Worm (Caenorhabditis elegans) whole organism, L3 larva: ENCODE results near the gene klf-3.

Source experiments
- R02D3.7 ChIP-seq: fragments of 150-350 bp; optimal IDR thresholded peaks from 2 replicates; lab custom pipeline; 2014; ENCODE audit warnings: missing biosample characterization, missing genetic modification characterization
- ZK546.5 ChIP-seq: sonication (generic microtip); optimal IDR thresholded peaks from 2 replicates; lab custom pipeline; 2017; ENCODE audit warnings: missing biosample characterization, missing genetic modification characterization
- aly-2 ChIP-seq: fragments of 150-350 bp; optimal IDR thresholded peaks from 2 replicates; lab custom pipeline; 2014; ENCODE audit warnings: missing biosample characterization, missing genetic modification characterization
- ama-1 ChIP-seq: fragments of 150-350 bp; optimal IDR thresholded peaks from 2 replicates; lab custom pipeline; 2018
- ceh-16 ChIP-seq: sonication (generic microtip); optimal IDR thresholded peaks from 2 replicates; lab custom pipeline; 2017; ENCODE audit warnings: missing biosample characterization, missing genetic modification characterization
- ceh-28 ChIP-seq: fragments of 150-350 bp; optimal IDR thresholded peaks from 2 replicates; lab custom pipeline; 2014; ENCODE audit warnings: missing biosample characterization, missing genetic modification reagents, missing genetic modification characterization
- ceh-82 ChIP-seq: fragments of 150-350 bp; optimal IDR thresholded peaks from 2 replicates; lab custom pipeline; 2014; ENCODE audit warnings: missing biosample characterization, missing genetic modification characterization
- ceh-9 ChIP-seq: sonication (generic microtip); optimal IDR thresholded peaks from 2 replicates; lab custom pipeline; 2018; ENCODE audit warnings: missing biosample characterization, missing genetic modification characterization
- daf-12 ChIP-seq: fragments of 150-350 bp; optimal IDR thresholded peaks from 2 replicates; lab custom pipeline; 2014; ENCODE audit warnings: missing biosample characterization, missing genetic modification reagents, missing genetic modification characterization
- egl-27 ChIP-seq: sonication (generic microtip); optimal IDR thresholded peaks from 4 replicates; lab custom pipeline; 2017; ENCODE audit warnings: missing biosample characterization, missing genetic modification reagents, missing genetic modification characterization
- egl-5 ChIP-seq: fragments of 150-350 bp; optimal IDR thresholded peaks from 2 replicates; lab custom pipeline; 2017; ENCODE audit warnings: missing biosample characterization, missing genetic modification reagents, missing genetic modification characterization, inconsistent platforms
- elt-1 ChIP-seq: fragments of 150-350 bp; optimal IDR thresholded peaks from 2 replicates; lab custom pipeline; 2014; ENCODE audit warnings: missing biosample characterization, missing genetic modification characterization
- elt-2 ChIP-seq: sonication (generic microtip); optimal IDR thresholded peaks from 2 replicates; lab custom pipeline; 2016; ENCODE audit warnings: missing genetic modification reagents, mild to moderate bottlenecking, missing genetic modification characterization, missing compliant biosample characterization
- elt-3 ChIP-seq, 3 experiments: fragments of 150-350 bp in 1 of 3; sonication (generic microtip) in 2 of 3; optimal IDR thresholded peaks; 2 replicates in 2 of 3; 4 replicates in 1 of 3; lab custom pipeline; 2014 to 2017; ENCODE audit warnings: missing biosample characterization in 3 of 3, missing genetic modification characterization in 3 of 3
- eor-1 ChIP-seq, 2 experiments: fragments of 150-350 bp; optimal IDR thresholded peaks; 2 replicates each; lab custom pipeline; 2014 to 2018; ENCODE audit warnings: missing biosample characterization in 2 of 2, missing genetic modification characterization in 2 of 2
- fkh-10 ChIP-seq: sonication (generic microtip); optimal IDR thresholded peaks from 2 replicates; lab custom pipeline; 2017; ENCODE audit warnings: missing biosample characterization, missing genetic modification reagents, missing genetic modification characterization
- fkh-2 ChIP-seq: fragments of 150-350 bp; optimal IDR thresholded peaks from 2 replicates; lab custom pipeline; 2014; ENCODE audit warnings: missing biosample characterization, missing genetic modification reagents, missing genetic modification characterization
- hmg-11 ChIP-seq: sonication (generic microtip); optimal IDR thresholded peaks from 2 replicates; lab custom pipeline; 2016; ENCODE audit warnings: missing genetic modification characterization, missing compliant biosample characterization
- jun-1 ChIP-seq: fragments of 150-350 bp; optimal IDR thresholded peaks from 2 replicates; lab custom pipeline; 2014; ENCODE audit warnings: missing biosample characterization, missing genetic modification reagents, missing genetic modification characterization
- lin-39 ChIP-seq: fragments of 150-350 bp; optimal IDR thresholded peaks from 2 replicates; lab custom pipeline; 2018; ENCODE audit warnings: missing biosample characterization, missing genetic modification reagents, missing genetic modification characterization
- lsy-12 ChIP-seq: sonication (generic microtip); optimal IDR thresholded peaks from 2 replicates; lab custom pipeline; 2016; ENCODE audit warnings: mild to moderate bottlenecking, missing genetic modification characterization, missing compliant biosample characterization
- mdl-1 ChIP-seq: fragments of 150-350 bp; optimal IDR thresholded peaks from 2 replicates; lab custom pipeline; 2014; ENCODE audit warnings: missing biosample characterization, missing genetic modification characterization
- nhr-11 ChIP-seq: fragments of 150-350 bp; optimal IDR thresholded peaks from 2 replicates; lab custom pipeline; 2014; ENCODE audit warnings: missing biosample characterization, missing genetic modification characterization
- nhr-12 ChIP-seq: fragments of 150-350 bp; optimal IDR thresholded peaks from 2 replicates; lab custom pipeline; 2014; ENCODE audit warnings: missing biosample characterization, missing genetic modification characterization
- nhr-23 ChIP-seq: fragments of 150-350 bp; optimal IDR thresholded peaks from 2 replicates; lab custom pipeline; 2014; ENCODE audit warnings: missing biosample characterization, missing genetic modification reagents, missing genetic modification characterization
- nhr-25 ChIP-seq: sonication (generic microtip); optimal IDR thresholded peaks from 2 replicates; lab custom pipeline; 2017; ENCODE audit warnings: missing biosample characterization, missing genetic modification characterization
- nhr-28 ChIP-seq: fragments of 150-350 bp; optimal IDR thresholded peaks from 2 replicates; lab custom pipeline; 2014; ENCODE audit warnings: missing biosample characterization, missing genetic modification characterization
- nhr-43 ChIP-seq: sonication (generic microtip); optimal IDR thresholded peaks from 2 replicates; lab custom pipeline; 2016; ENCODE audit warnings: mild to moderate bottlenecking, missing genetic modification characterization, missing compliant biosample characterization; ENCODE audit not compliant: poor library complexity, severe bottlenecking
- nhr-67 ChIP-seq: fragments of 150-350 bp; optimal IDR thresholded peaks from 2 replicates; lab custom pipeline; 2014; ENCODE audit warnings: missing biosample characterization, missing genetic modification characterization
- nhr-76 ChIP-seq: fragments of 150-350 bp; sonication (generic microtip); optimal IDR thresholded peaks from 5 replicates; lab custom pipeline; 2014; ENCODE audit warnings: missing biosample characterization, missing genetic modification characterization
- pha-4 ChIP-seq: fragments of 150-350 bp; optimal IDR thresholded peaks from 2 replicates; lab custom pipeline; 2014; ENCODE audit warnings: missing biosample characterization, missing genetic modification reagents, missing genetic modification characterization
- pqm-1 ChIP-seq: fragments of 150-350 bp; optimal IDR thresholded peaks from 2 replicates; lab custom pipeline; 2017; ENCODE audit warnings: missing biosample characterization, missing genetic modification characterization, inconsistent platforms
- sea-2 ChIP-seq: fragments of 150-350 bp; sonication (generic microtip); optimal IDR thresholded peaks from 4 replicates; lab custom pipeline; 2014; ENCODE audit warnings: missing biosample characterization, missing genetic modification reagents, missing genetic modification characterization
- skn-1 ChIP-seq: fragments of 150-350 bp; optimal IDR thresholded peaks from 2 replicates; lab custom pipeline; 2014; ENCODE audit warnings: missing biosample characterization, missing genetic modification characterization
- snpc-4 ChIP-seq: fragments of 150-350 bp; optimal IDR thresholded peaks from 2 replicates; lab custom pipeline; 2014; ENCODE audit warnings: missing biosample characterization, missing genetic modification characterization
- tbx-2 ChIP-seq: sonication (generic microtip); optimal IDR thresholded peaks from 2 replicates; lab custom pipeline; 2016; ENCODE audit warnings: mild to moderate bottlenecking, missing genetic modification characterization, missing compliant biosample characterization
- unc-39 ChIP-seq: sonication (generic microtip); optimal IDR thresholded peaks from 4 replicates; lab custom pipeline; 2017; ENCODE audit warnings: missing biosample characterization, missing genetic modification characterization
- unc-62 ChIP-seq: fragments of 150-350 bp; sonication (generic microtip); optimal IDR thresholded peaks from 4 replicates; lab custom pipeline; 2014; ENCODE audit warnings: missing biosample characterization, missing genetic modification reagents, missing genetic modification characterization
- zag-1 ChIP-seq: fragments of 150-350 bp; optimal IDR thresholded peaks from 2 replicates; lab custom pipeline; 2014; ENCODE audit warnings: missing biosample characterization, missing genetic modification characterization
- ztf-11 ChIP-seq: fragments of 150-350 bp; optimal IDR thresholded peaks from 2 replicates; lab custom pipeline; 2014; ENCODE audit warnings: missing biosample characterization, missing genetic modification characterization
- ztf-4 ChIP-seq: fragments of 150-350 bp; optimal IDR thresholded peaks from 2 replicates; lab custom pipeline; 2014; ENCODE audit warnings: missing biosample characterization, missing genetic modification characterization

klf-3 gene

ce11 chrII:6614500-6614899 lies 2.2 kb upstream of the klf-3 start:
- TF ChIP-seq ztf-4 (tag; lab: Kevin White, UChicago) = no peak
- peak; percentile 72 for TF ChIP-seq elt-2
- no peak for TF ChIP-seq snpc-4 (tag; lab: Kevin White, UChicago)
- no peak for TF ChIP-seq aly-2 (tag; lab: Kevin White, UChicago)
- TF ChIP-seq ztf-11 = no peak
- peak; percentile 23 for TF ChIP-seq pqm-1
- no peak for TF ChIP-seq nhr-11
- TF ChIP-seq nhr-23 (tag; lab: Kevin White, UChicago) = no peak
- no peak for TF ChIP-seq unc-39
- TF ChIP-seq elt-3 (tag; optimal IDR thresholded peaks at IDR 0.05; lab: Kevin White, UChicago) = no peak
- TF ChIP-seq elt-1 = no peak
- TF ChIP-seq hmg-11 (tag; lab: Kevin White, UChicago) = no peak

ce11 chrII:6615232-6616029 lies 1.2 kb upstream of the klf-3 start:
- TF ChIP-seq egl-5 = no peak
- no peak for TF ChIP-seq fkh-2 (tag; lab: Kevin White, UChicago)
- TF ChIP-seq pqm-1 = peak; percentile 90
- no peak for TF ChIP-seq lin-39
- TF ChIP-seq ceh-82 (tag; lab: Kevin White, UChicago) = no peak
- TF ChIP-seq nhr-25 (tag; lab: Kevin White, UChicago) = no peak
- TF ChIP-seq pha-4 (tag; lab: Kevin White, UChicago) = peak; percentile 36
- TF ChIP-seq eor-1 (tag; optimal IDR thresholded peaks at IDR 0.05; lab: Kevin White, UChicago) = no peak
- peak; percentile 93 for TF ChIP-seq elt-2
- no peak for TF ChIP-seq nhr-11
- TF ChIP-seq skn-1 = peak; percentile 50

ce11 chrII:6616135-6616534 lies 543 bp upstream of the klf-3 start:
- TF ChIP-seq jun-1 (tag; lab: Kevin White, UChicago) (peak; percentile 79), ZK546.5 (tag; lab: Kevin White, UChicago) (no peak), elt-2 (peak; percentile 88), tbx-2 (tag; lab: Kevin White, UChicago) (no peak), pqm-1 (peak; percentile 65)

- TF ChIP-seq nhr-12 (no peak), ceh-28 (tag; lab: Kevin White, UChicago) (peak; percentile 4), eor-1 (tag; optimal IDR thresholded peaks at IDR 0.05; lab: Kevin White, UChicago) (no peak), R02D3.7 (no peak), egl-27 (tag; lab: Kevin White, UChicago) (no peak), unc-39 (no peak), lsy-12 (no peak), ZK546.5 (tag; lab: Kevin White, UChicago) (no peak), nhr-11 (no peak), nhr-28 (tag; lab: Kevin White, UChicago) (no peak), unc-62 (GFP tag; lab: Kevin White, UChicago) (no peak), elt-1 (no peak), zag-1 (tag; lab: Kevin White, UChicago) (no peak), tbx-2 (tag; lab: Kevin White, UChicago) (no peak), daf-12 (tag; lab: Kevin White, UChicago) (no peak), hmg-11 (tag; lab: Kevin White, UChicago) (no peak), egl-5 (no peak), fkh-10 (GFP tag; lab: Kevin White, UChicago) (no peak), ceh-16 (tag; lab: Kevin White, UChicago) (no peak), elt-3 (tag; optimal IDR thresholded peaks at IDR 0.05; lab: Kevin White, UChicago) (peak in 1 of 3 experiments; percentile 27), ceh-9 (tag; lab: Kevin White, UChicago) (no peak), nhr-67 (no peak), elt-2 (no peak), sea-2 (no peak), aly-2 (tag; lab: Kevin White, UChicago) (no peak), jun-1 (tag; lab: Kevin White, UChicago) (no peak), ceh-82 (tag; lab: Kevin White, UChicago) (no peak), ztf-11 (no peak), nhr-43 (peak; percentile 19), nhr-23 (tag; lab: Kevin White, UChicago) (peak; percentile 46), pha-4 (tag; lab: Kevin White, UChicago) (no peak), ama-1 (lab: Kevin White, UChicago) (no peak), nhr-76 (no peak), nhr-25 (tag; lab: Kevin White, UChicago) (peak; percentile 10), mdl-1 (tag; lab: Kevin White, UChicago) (no peak)
Measured at ce11 chrII:6619007-6619406, 2.3 kb downstream of the klf-3 start.
